Worm (Caenorhabditis elegans): ENCODE measurements around the gene tmem-231.

tmem-231 gene

DNA sequence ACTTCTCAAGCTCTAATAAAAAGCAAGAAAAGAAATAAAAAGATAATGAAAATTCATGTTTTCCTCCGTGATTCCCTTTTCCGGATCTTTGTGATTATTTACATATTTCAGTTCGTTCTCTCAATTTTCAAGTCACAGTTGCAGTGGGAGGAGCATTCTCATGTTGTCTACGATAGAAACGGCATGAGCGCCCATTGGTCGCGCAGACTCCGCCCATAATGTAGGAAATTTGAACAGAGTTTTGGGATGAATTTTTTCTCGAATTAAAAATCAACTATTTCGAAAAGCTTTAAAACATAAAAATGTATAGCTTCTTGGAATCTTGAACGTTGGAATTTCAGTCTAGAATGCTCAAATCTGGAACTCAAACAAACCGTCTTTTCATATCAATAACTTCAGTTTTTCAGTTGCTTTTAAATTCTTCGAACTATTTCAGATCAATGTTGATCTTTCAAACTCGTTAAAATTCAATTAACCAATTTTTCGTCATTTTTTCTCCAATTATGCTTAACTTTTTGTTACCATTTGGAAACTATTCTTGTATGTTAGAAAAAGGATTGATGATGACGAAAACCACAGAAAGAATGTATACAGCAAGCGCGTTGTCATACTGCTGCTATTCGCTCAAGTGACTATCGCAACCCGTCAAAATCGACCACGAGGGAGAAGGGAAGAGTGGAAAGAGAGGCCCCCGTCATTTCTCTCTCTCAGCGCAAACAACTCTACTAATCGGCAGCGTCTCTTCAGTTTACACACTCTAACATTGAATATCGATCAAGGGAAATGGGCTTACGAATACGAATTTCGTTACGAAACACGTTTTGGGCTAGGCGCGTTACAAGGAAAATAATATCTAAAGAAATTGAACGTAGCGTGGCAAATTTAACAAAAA, 5.2 kb downstream of the tmem-231 start (continued):
- TF ChIP-seq lsy-27 (tag; optimal IDR thresholded peaks at IDR 0.05; ENCODE audit: borderline replicate concordance, insufficient read depth) (no peak), mcd-1 (GFP tag; IDR thresholded peaks at IDR 0.05) (peak; percentile 55), unc-62 (GFP tag; optimal IDR thresholded peaks at IDR 0.05) (peak; percentile 94), dpff-1 (tag; optimal IDR thresholded peaks at IDR 0.05) (peak; percentile 34), ztf-18 (tag; optimal IDR thresholded peaks at IDR 0.05) (no peak), nhr-80 (tag; optimal IDR thresholded peaks at IDR 0.05) (peak; percentile 52), ceh-40 (GFP tag; IDR thresholded peaks at IDR 0.05) (peak; percentile 40; the same call in 1 of the 2 replicates), hmg-1.2 (GFP tag; IDR thresholded peaks at IDR 0.05) (peak; percentile 62), egl-18 (GFP tag; IDR thresholded peaks at IDR 0.05) (0 out of 2 replicates have a peak, but pooled peaks have one; percentile 25), Y95B8A.8 (GFP tag; IDR thresholded peaks at IDR 0.05) (peak; percentile 58), zim-3 (tag; optimal IDR thresholded peaks at IDR 0.05) (peak; percentile 40), nhr-90 (tag; optimal IDR thresholded peaks at IDR 0.05) (peak; percentile 31), madf-6 (GFP tag; IDR thresholded peaks at IDR 0.05) (peak; percentile 56), Y53G8AR.9 (GFP tag; conservative IDR thresholded peaks at IDR 0.05) (peak; percentile 69), attf-6 (GFP tag; IDR thresholded peaks at IDR 0.05) (peak; percentile 46), ceh-58 (GFP tag; IDR thresholded peaks at IDR 0.05) (0 out of 2 replicates have a peak, but pooled peaks have one; percentile 50), lir-1 (GFP tag; conservative IDR thresholded peaks at IDR 0.05) (peak; percentile 57), atf-7 (tag; optimal IDR thresholded peaks at IDR 0.05) (peak; percentile 14), hlh-12 (tag; optimal IDR thresholded peaks at IDR 0.05) (no peak), ZK185.1 (tag; optimal IDR thresholded peaks at IDR 0.05; ENCODE audit: poor library complexity, severe bottlenecking) (peak; percentile 63), ekl-4 (GFP tag; IDR thresholded peaks at IDR 0.05) (peak; percentile 43; the same call in 1 of the 2 replicates), attf-5 (GFP tag; optimal IDR thresholded peaks at IDR 0.05) (peak; percentile 52), attf-3 (GFP tag; conservative IDR thresholded peaks at IDR 0.05) (0 out of 2 replicates have a peak, but pooled peaks have one; percentile 10), chd-7 (tag; optimal IDR thresholded peaks at IDR 0.05) (peak; percentile 57)

DNA sequence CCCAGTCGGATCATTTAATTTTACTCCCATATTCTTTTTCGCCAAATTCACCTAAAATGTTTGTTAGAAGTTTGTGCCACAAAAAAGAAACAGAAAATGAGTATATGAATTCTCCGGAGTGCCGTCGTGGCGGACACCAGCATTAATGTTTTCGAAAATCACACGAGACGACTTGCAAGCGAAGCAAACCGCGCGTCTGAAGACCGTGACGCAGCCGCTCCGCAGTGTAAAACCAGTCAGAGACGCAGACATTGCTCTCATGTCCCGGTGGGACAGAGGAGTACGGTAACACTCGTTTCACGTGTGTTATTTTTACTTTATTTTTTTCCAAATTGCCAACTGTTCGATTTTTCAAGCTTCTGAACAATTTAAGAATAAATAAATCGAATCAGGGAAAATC, 6.1 kb downstream of the tmem-231 start, which contains the start of the genes T26A8.4 and pdtf-1:
Gene T26A8.4 (minus strand): TSS at position 185 of the 400 bp plus-strand sequence.
Gene pdtf-1 (plus strand): TSS at position 330 of the 400 bp plus-strand sequence.
- TF ChIP-seq nfya-1 (tag; optimal IDR thresholded peaks at IDR 0.05; ENCODE audit: borderline replicate concordance, insufficient read depth) (no peak), sptf-2 (GFP tag; optimal IDR thresholded peaks at IDR 0.05) (no peak), fkh-3 (tag; optimal IDR thresholded peaks at IDR 0.05) (no peak), madf-10 (tag; optimal IDR thresholded peaks at IDR 0.05) (peak; percentile 69), ceh-27 (GFP tag; optimal IDR thresholded peaks at IDR 0.05) (peak; percentile 97), rec-8 (tag; optimal IDR thresholded peaks at IDR 0.05) (no peak), hsf-1 (GFP tag; IDR thresholded peaks at IDR 0.05) (peak; percentile 70), efl-1 (GFP tag; optimal IDR thresholded peaks at IDR 0.05) (peak; percentile 60), F57A8.1 (GFP tag; optimal IDR thresholded peaks at IDR 0.05) (peak; percentile 1), let-526 (GFP tag; IDR thresholded peaks at IDR 0.05) (peak; percentile 75; the same call in 1 of the 2 replicates), lin-54 (GFP tag; optimal IDR thresholded peaks at IDR 0.05) (peak; percentile 83), Y56A3A.18 (GFP tag; IDR thresholded peaks at IDR 0.05) (0 out of 2 replicates have a peak, but pooled peaks have one; percentile 62), T26A5.8 (tag; optimal IDR thresholded peaks at IDR 0.05) (no peak), Y67H2A.10 (GFP tag; conservative IDR thresholded peaks at IDR 0.05) (peak; percentile 88; the same call in 1 of the 2 replicates), bed-2 (GFP tag; IDR thresholded peaks at IDR 0.05) (no peak), lin-40 (tag; optimal IDR thresholded peaks at IDR 0.05) (peak; percentile 80), unc-130 (GFP tag; optimal IDR thresholded peaks at IDR 0.05) (peak; percentile 78), mxl-1 (tag; optimal IDR thresholded peaks at IDR 0.05) (no peak), ztf-25 (GFP tag; IDR thresholded peaks at IDR 0.05) (no peak), ceh-79 (tag; optimal IDR thresholded peaks at IDR 0.05) (no peak), lin-35 (GFP tag; optimal IDR thresholded peaks at IDR 0.05) (peak in 2 of 3 experiments; percentile 45 to 76), nhr-80 (tag; optimal IDR thresholded peaks at IDR 0.05) (peak; percentile 12), nfya-2 (GFP tag; IDR thresholded peaks at IDR 0.05) (no peak), F52B5.7 (tag; optimal IDR thresholded peaks at IDR 0.05) (peak; percentile 6)

Data from whole organism, young adult.